Fruit fly (Drosophila melanogaster): ENCODE measurements around the gene CG12535.

CG12535 gene

dm6 chrX:3363676-3364075 lies 85.1 kb downstream of the CG12535 start (continued):
- TF ChIP-seq CG9797 (GFP tag; optimal IDR thresholded peaks at IDR 0.05), result no peak
- no peak for TF ChIP-seq CG8478 (optimal IDR thresholded peaks at IDR 0.05)
- no peak for TF ChIP-seq CG11723 (GFP tag; optimal IDR thresholded peaks at IDR 0.05)
- TF ChIP-seq CG5180 (GFP tag; optimal IDR thresholded peaks at IDR 0.05), result no peak
- peak; percentile 49 for TF ChIP-seq tx (GFP tag; optimal IDR thresholded peaks at IDR 0.05)
- peak; percentile 36 for TF ChIP-seq CG8089 (GFP tag; optimal IDR thresholded peaks at IDR 0.05)
- TF ChIP-seq CG17612 (GFP tag; IDR thresholded peaks at IDR 0.05), result peak; percentile 65
- peak; percentile 63 for TF ChIP-seq bab2 (GFP tag; optimal IDR thresholded peaks at IDR 0.05)
- peak; percentile 81 for TF ChIP-seq schlank (tag; optimal IDR thresholded peaks at IDR 0.05)
- TF ChIP-seq ATbp (GFP tag; optimal IDR thresholded peaks at IDR 0.05), result peak; percentile 3
- TF ChIP-seq unpg (GFP tag; optimal IDR thresholded peaks at IDR 0.05), result peak; percentile 68
- TF ChIP-seq CG8281 (tag; optimal IDR thresholded peaks at IDR 0.05), result no peak
- peak; percentile 32 for TF ChIP-seq Camta (GFP tag; optimal IDR thresholded peaks at IDR 0.05)
- no peak for TF ChIP-seq run (tag; optimal IDR thresholded peaks at IDR 0.05)
- no peak for TF ChIP-seq z (GFP tag; IDR thresholded peaks at IDR 0.05)
- peak; percentile 64 for TF ChIP-seq Hsf (GFP tag; optimal IDR thresholded peaks at IDR 0.05)
- TF ChIP-seq lab (GFP tag; optimal IDR thresholded peaks at IDR 0.05), result peak; percentile 87
- peak; percentile 84 for TF ChIP-seq CG11085 (GFP tag; IDR thresholded peaks at IDR 0.05)
- TF ChIP-seq CG12769 (tag; optimal IDR thresholded peaks at IDR 0.05), result peak; percentile 91
- TF ChIP-seq Sox102F (GFP tag; optimal IDR thresholded peaks at IDR 0.05), result no peak
- TF ChIP-seq CG1233 (GFP tag; optimal IDR thresholded peaks at IDR 0.05), result peak; percentile 45
- TF ChIP-seq Med (GFP tag), result peak; percentile 98
- TF ChIP-seq CG4282 (GFP tag; optimal IDR thresholded peaks at IDR 0.05), result peak; percentile 33
- TF ChIP-seq slp2 (GFP tag; optimal IDR thresholded peaks at IDR 0.05), result peak; percentile 55
- no peak for TF ChIP-seq MESR4 (GFP tag; optimal IDR thresholded peaks at IDR 0.05)
- TF ChIP-seq dan (GFP tag; IDR thresholded peaks at IDR 0.05), result no peak
- peak; percentile 94 for TF ChIP-seq Dbx (GFP tag; IDR thresholded peaks at IDR 0.05)
- peak; percentile 29 for TF ChIP-seq exex (tag; optimal IDR thresholded peaks at IDR 0.05)
- no peak for TF ChIP-seq peb (GFP tag; IDR thresholded peaks at IDR 0.05)
- peak; percentile 43; the same call in 1 of the 3 replicates for TF ChIP-seq CG11695 (GFP tag; IDR thresholded peaks at IDR 0.05)
- TF ChIP-seq HLH3B (GFP tag; IDR thresholded peaks at IDR 0.05), result 0 out of 2 replicates have a peak, but pooled peaks have one; percentile 46
- peak; percentile 4 for TF ChIP-seq tup (GFP tag; optimal IDR thresholded peaks at IDR 0.05)
- no peak for TF ChIP-seq CG12236 (GFP tag; optimal IDR thresholded peaks at IDR 0.05)
- TF ChIP-seq da (GFP tag; optimal IDR thresholded peaks at IDR 0.05), result peak; percentile 29
- 0 out of 3 replicates have a peak, but pooled peaks have one; percentile 60 for TF ChIP-seq CG3726 (GFP tag; IDR thresholded peaks at IDR 0.05)
- TF ChIP-seq Blimp-1 (GFP tag; optimal IDR thresholded peaks at IDR 0.05), result peak; percentile 45
- no peak for TF ChIP-seq Hr78 (GFP tag; optimal IDR thresholded peaks at IDR 0.05)
- no peak for TF ChIP-seq sqz (GFP tag; optimal IDR thresholded peaks at IDR 0.05)
- peak; percentile 96 for TF ChIP-seq Rfx (GFP tag; IDR thresholded peaks at IDR 0.05)
- TF ChIP-seq Atf-2 (GFP tag; optimal IDR thresholded peaks at IDR 0.05), result peak; percentile 34
- no peak for TF ChIP-seq Asciz (GFP tag; optimal IDR thresholded peaks at IDR 0.05)
- peak; percentile 83 for TF ChIP-seq CG10147 (GFP tag; optimal IDR thresholded peaks at IDR 0.05)
- TF ChIP-seq en (GFP tag; optimal IDR thresholded peaks at IDR 0.05), result peak; percentile 11
- TF ChIP-seq croc (GFP tag; conservative IDR thresholded peaks at IDR 0.05), result no peak; the same call in 1 of the 3 replicates
- TF ChIP-seq onecut (GFP tag; IDR thresholded peaks at IDR 0.05), result 0 out of 2 replicates have a peak, but pooled peaks have one; percentile 12
- TF ChIP-seq Eip74EF (GFP tag; optimal IDR thresholded peaks at IDR 0.05), result no peak
- TF ChIP-seq Max (GFP tag; optimal IDR thresholded peaks at IDR 0.05), result peak; percentile 61
- no peak for TF ChIP-seq TFAM (GFP tag; optimal IDR thresholded peaks at IDR 0.05)
- peak; percentile 1 for TF ChIP-seq CG34376 (GFP tag; optimal IDR thresholded peaks at IDR 0.05)
- no peak for TF ChIP-seq HmgD (GFP tag; optimal IDR thresholded peaks at IDR 0.05)
